Fruit fly (Drosophila melanogaster): Measurements from ENCODE around the gene CG31404.

dm6 chr3R:19332553-19332952, 43.3 kb downstream of the CG31404 start:
- TF ChIP-seq Smox (GFP tag; optimal IDR thresholded peaks at IDR 0.05) (no peak), Eip75B (GFP tag; optimal IDR thresholded peaks at IDR 0.05) (no peak), OdsH (GFP tag; optimal IDR thresholded peaks at IDR 0.05) (no peak), Blimp-1 (GFP tag; optimal IDR thresholded peaks at IDR 0.05) (no peak), CG6163 (GFP tag; IDR thresholded peaks at IDR 0.05) (no peak), CG8119 (GFP tag; IDR thresholded peaks at IDR 0.05) (no peak), CG32006 (GFP tag; optimal IDR thresholded peaks at IDR 0.05) (no peak), CG10631 (GFP tag; optimal IDR thresholded peaks at IDR 0.05) (no peak)

Measured in whole organism, prepupa.